Worm (Caenorhabditis elegans) whole organism, late embryonic: Measurements from ENCODE around the gene C04C11.25.

ENCODE experiments used
- F13H6.1 ChIP-seq: sonication (generic microtip); optimal IDR thresholded peaks from 2 replicates; lab custom pipeline; 2016; ENCODE audit warnings: missing genetic modification characterization, missing compliant biosample characterization
- K02D7.2 ChIP-seq: sonication (generic microtip); optimal IDR thresholded peaks from 2 replicates; lab custom pipeline; 2017; ENCODE audit warnings: mild to moderate bottlenecking, missing genetic modification characterization, missing compliant biosample characterization
- K09A11.1 ChIP-seq: sonication (generic microtip); optimal IDR thresholded peaks from 2 replicates; lab custom pipeline; 2017; ENCODE audit warnings: antibody characterized with exemption, mild to moderate bottlenecking, missing genetic modification characterization, missing compliant biosample characterization; ENCODE audit not compliant: insufficient read depth
- T23F11.4 ChIP-seq: fragments of 200-800 bp; sonication (Bioruptor generic); optimal IDR thresholded peaks from 2 replicates; lab custom pipeline; 2018; ENCODE audit warnings: mild to moderate bottlenecking, missing genetic modification characterization, missing compliant biosample characterization
- Y22D7AL.16 ChIP-seq: sonication (generic microtip); optimal IDR thresholded peaks from 2 replicates; lab custom pipeline; 2016; ENCODE audit warnings: missing genetic modification characterization, missing compliant biosample characterization
- ahr-1 ChIP-seq: sonication (generic microtip); optimal IDR thresholded peaks from 2 replicates; lab custom pipeline; 2016; ENCODE audit warnings: missing genetic modification characterization, missing compliant biosample characterization
- ama-1 ChIP-seq: fragments of 150-350 bp; optimal IDR thresholded peaks from 2 replicates; lab custom pipeline; 2014
- ceh-14 ChIP-seq: sonication (generic microtip); optimal IDR thresholded peaks from 2 replicates; lab custom pipeline; 2016; ENCODE audit warnings: missing genotype, missing genetic modification characterization, missing compliant biosample characterization
- ceh-18 ChIP-seq: sonication (generic microtip); optimal IDR thresholded peaks from 2 replicates; lab custom pipeline; 2016; ENCODE audit warnings: missing genetic modification characterization, missing compliant biosample characterization
- ceh-2 ChIP-seq: sonication (generic microtip); optimal IDR thresholded peaks from 2 replicates; lab custom pipeline; 2016; ENCODE audit warnings: missing genotype, missing genetic modification characterization, missing compliant biosample characterization
- ceh-22 ChIP-seq: sonication (generic microtip); optimal IDR thresholded peaks from 2 replicates; lab custom pipeline; 2017; ENCODE audit warnings: missing biosample characterization, missing genetic modification characterization
- ceh-30 ChIP-seq: fragments of 150-350 bp; optimal IDR thresholded peaks from 2 replicates; lab custom pipeline; 2014; ENCODE audit warnings: missing biosample characterization, missing genetic modification characterization
- ceh-31 ChIP-seq: sonication (generic microtip); optimal IDR thresholded peaks from 2 replicates; lab custom pipeline; 2016; ENCODE audit warnings: missing genetic modification characterization, missing compliant biosample characterization
- ceh-34 ChIP-seq: sonication (generic microtip); optimal IDR thresholded peaks from 2 replicates; lab custom pipeline; 2016; ENCODE audit warnings: mild to moderate bottlenecking, missing genetic modification characterization, missing compliant biosample characterization
- ceh-45 ChIP-seq: fragments of 200-800 bp; sonication (Bioruptor generic); IDR thresholded peaks from 2 replicates; pipeline ENCODE4 v1.3.6; 2022; ENCODE audit warnings: missing genetic modification reagents, missing genetic modification characterization, missing compliant biosample characterization
- ceh-6 ChIP-seq: fragments of 200-800 bp; sonication (Bioruptor generic); optimal IDR thresholded peaks from 2 replicates; lab custom pipeline; 2018; ENCODE audit warnings: mild to moderate bottlenecking, missing genetic modification characterization, missing compliant biosample characterization
- ceh-9 ChIP-seq: sonication (generic microtip); optimal IDR thresholded peaks from 2 replicates; lab custom pipeline; 2016; ENCODE audit warnings: mild to moderate bottlenecking, missing genetic modification characterization, inconsistent platforms, missing compliant biosample characterization
- che-1 ChIP-seq: sonication (generic microtip); optimal IDR thresholded peaks from 2 replicates; lab custom pipeline; 2016; ENCODE audit warnings: mild to moderate bottlenecking, missing genetic modification characterization, missing compliant biosample characterization
- dve-1 ChIP-seq: sonication (generic microtip); optimal IDR thresholded peaks from 2 replicates; lab custom pipeline; 2017; ENCODE audit warnings: antibody characterized with exemption, mild to moderate bottlenecking, missing genetic modification characterization, missing compliant biosample characterization
- elt-2 ChIP-seq: sonication (generic microtip); optimal IDR thresholded peaks from 2 replicates; lab custom pipeline; 2016; ENCODE audit warnings: missing genetic modification reagents, missing genetic modification characterization, missing compliant biosample characterization
- elt-4 ChIP-seq: sonication (generic microtip); optimal IDR thresholded peaks from 2 replicates; lab custom pipeline; 2016; ENCODE audit warnings: missing genetic modification characterization, missing compliant biosample characterization
- ets-4 ChIP-seq: sonication (generic microtip); optimal IDR thresholded peaks from 2 replicates; lab custom pipeline; 2016; ENCODE audit warnings: missing genetic modification characterization, missing compliant biosample characterization
- eyg-1 ChIP-seq: sonication (generic microtip); optimal IDR thresholded peaks from 2 replicates; lab custom pipeline; 2016; ENCODE audit warnings: missing genotype, missing genetic modification characterization, missing compliant biosample characterization
- fax-1 ChIP-seq: sonication (generic microtip); optimal IDR thresholded peaks from 2 replicates; lab custom pipeline; 2016; ENCODE audit warnings: missing genotype, missing genetic modification characterization, missing compliant biosample characterization
- fkh-6 ChIP-seq: sonication (generic microtip); optimal IDR thresholded peaks from 2 replicates; lab custom pipeline; 2016; ENCODE audit warnings: missing genetic modification characterization, missing compliant biosample characterization
- hlh-13 ChIP-seq: fragments of 200-800 bp; sonication (Bioruptor generic); optimal IDR thresholded peaks from 2 replicates; lab custom pipeline; 2018; ENCODE audit warnings: mild to moderate bottlenecking, missing genetic modification characterization, missing compliant biosample characterization
- hlh-15 ChIP-seq: sonication (generic microtip); optimal IDR thresholded peaks from 2 replicates; lab custom pipeline; 2016; ENCODE audit warnings: missing genetic modification characterization, missing compliant biosample characterization
- hlh-30 ChIP-seq: sonication (generic microtip); optimal IDR thresholded peaks from 2 replicates; lab custom pipeline; 2017; ENCODE audit warnings: antibody characterized with exemption, missing genetic modification characterization, missing compliant biosample characterization; ENCODE audit not compliant: insufficient read depth
- hlh-6 ChIP-seq: sonication (generic microtip); optimal IDR thresholded peaks from 2 replicates; lab custom pipeline; 2016; ENCODE audit warnings: missing genotype, missing genetic modification characterization, missing compliant biosample characterization
- hlh-8 ChIP-seq: sonication (generic microtip); optimal IDR thresholded peaks from 2 replicates; lab custom pipeline; 2016; ENCODE audit warnings: missing genotype, missing genetic modification characterization, missing compliant biosample characterization
- lim-6 ChIP-seq: sonication (generic microtip); optimal IDR thresholded peaks from 2 replicates; lab custom pipeline; 2016; ENCODE audit warnings: missing genetic modification characterization, missing compliant biosample characterization
- lin-11 ChIP-seq: fragments of 200-800 bp; sonication (Bioruptor generic); optimal IDR thresholded peaks from 2 replicates; lab custom pipeline; 2018; ENCODE audit warnings: mild to moderate bottlenecking, missing genetic modification characterization, missing compliant biosample characterization
- madf-2 ChIP-seq: sonication (generic microtip); optimal IDR thresholded peaks from 2 replicates; lab custom pipeline; 2017; ENCODE audit warnings: missing genetic modification characterization, missing compliant biosample characterization
- nfya-1 ChIP-seq: sonication (generic microtip); optimal IDR thresholded peaks from 2 replicates; lab custom pipeline; 2017; ENCODE audit warnings: missing genetic modification characterization, mild to moderate bottlenecking, missing compliant biosample characterization, antibody characterized with exemption, moderate library complexity
- nhr-232 ChIP-seq: sonication (generic microtip); optimal IDR thresholded peaks from 2 replicates; lab custom pipeline; 2016; ENCODE audit warnings: missing genetic modification characterization, missing compliant biosample characterization
- pag-3 ChIP-seq: sonication (generic microtip); optimal IDR thresholded peaks from 2 replicates; lab custom pipeline; 2016; ENCODE audit warnings: missing compliant biosample characterization, missing genetic modification characterization, borderline replicate concordance
- pat-9 ChIP-seq: fragments of 200-800 bp; sonication (Bioruptor generic); optimal IDR thresholded peaks from 2 replicates; lab custom pipeline; 2018; ENCODE audit warnings: mild to moderate bottlenecking, missing genetic modification characterization, moderate library complexity, missing compliant biosample characterization
- pax-1 ChIP-seq: fragments of 150-350 bp; optimal IDR thresholded peaks from 2 replicates; lab custom pipeline; 2014; ENCODE audit warnings: missing biosample characterization, missing genetic modification characterization
- pha-4 ChIP-seq: fragments of 150-350 bp; optimal IDR thresholded peaks from 2 replicates; lab custom pipeline; 2018; ENCODE audit warnings: missing biosample characterization, missing genetic modification reagents, missing genetic modification characterization
- pros-1 ChIP-seq: fragments of 150-350 bp; optimal IDR thresholded peaks from 2 replicates; lab custom pipeline; 2014; ENCODE audit warnings: missing biosample characterization, missing genetic modification reagents, missing genetic modification characterization
- ref-2 ChIP-seq: sonication (generic microtip); optimal IDR thresholded peaks from 2 replicates; lab custom pipeline; 2016; ENCODE audit warnings: missing genetic modification characterization, missing compliant biosample characterization
- sdc-2 ChIP-seq: sonication (generic microtip); optimal IDR thresholded peaks from 2 replicates; lab custom pipeline; 2016; ENCODE audit warnings: missing genotype, missing genetic modification characterization, missing compliant biosample characterization
- sox-2 ChIP-seq: fragments of 200-800 bp; sonication (Bioruptor generic); IDR thresholded peaks from 2 replicates; pipeline ENCODE4 v1.3.6; 2022; ENCODE audit warnings: missing genetic modification reagents, missing genetic modification characterization, missing compliant biosample characterization
- syd-9 ChIP-seq: sonication (generic microtip); optimal IDR thresholded peaks from 2 replicates; lab custom pipeline; 2016; ENCODE audit warnings: mild to moderate bottlenecking, missing genetic modification characterization, moderate library complexity, missing compliant biosample characterization
- tbx-2 ChIP-seq: sonication (generic microtip); optimal IDR thresholded peaks from 2 replicates; lab custom pipeline; 2016; ENCODE audit warnings: missing genetic modification characterization, missing compliant biosample characterization
- tbx-7 ChIP-seq: sonication (generic microtip); optimal IDR thresholded peaks from 2 replicates; lab custom pipeline; 2016; ENCODE audit warnings: missing genotype, missing genetic modification characterization, missing compliant biosample characterization
- unc-3 ChIP-seq, 2 experiments: fragments of 200-800 bp in 1 of 2; sonication (Bioruptor generic) in 1 of 2; sonication (generic microtip) in 1 of 2; conservative IDR thresholded peaks in 1 of 2; optimal IDR thresholded peaks in 1 of 2; 2 replicates each; pipeline versions ENCODE4 v1.3.6 to Lab custom; 2016 to 2022; ENCODE audit warnings: missing compliant biosample characterization in 2 of 2, missing genetic modification characterization in 2 of 2, missing genetic modification reagents in 1 of 2
- unc-86 ChIP-seq: sonication (generic microtip); optimal IDR thresholded peaks from 2 replicates; lab custom pipeline; 2016; ENCODE audit warnings: missing genetic modification characterization, missing compliant biosample characterization
- zip-5 ChIP-seq: sonication (generic microtip); optimal IDR thresholded peaks from 2 replicates; lab custom pipeline; 2016; ENCODE audit warnings: missing genetic modification characterization, missing compliant biosample characterization
- ztf-16 ChIP-seq: sonication (generic microtip); optimal IDR thresholded peaks from 2 replicates; lab custom pipeline; 2017; ENCODE audit warnings: missing genetic modification characterization, missing compliant biosample characterization

The C04C11.25 gene

DNA sequence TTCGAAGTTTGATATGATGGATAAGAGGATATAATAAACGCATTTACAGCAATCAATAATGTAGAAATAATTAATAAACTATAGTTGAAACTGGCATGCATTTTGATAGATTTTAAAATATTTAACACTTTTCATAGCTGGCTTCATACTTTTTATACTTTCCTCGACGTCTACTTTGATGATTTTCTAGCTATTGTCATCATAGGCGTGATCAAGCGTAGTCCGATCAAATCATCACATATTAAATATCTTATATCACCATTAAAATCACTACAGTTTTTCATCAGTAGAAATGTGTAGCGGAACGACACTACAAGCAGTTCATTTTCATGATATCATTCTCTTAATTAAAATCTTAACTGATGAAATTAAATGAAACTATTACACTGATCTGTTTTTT lies at the start of gene C04C11.25:
C04C11.25 (minus strand) TSS at position 101 of the 400 bp plus-strand sequence.
- TF ChIP-seq ahr-1 (tag; lab: Kevin White, UChicago), result no peak
- TF ChIP-seq ceh-45 (GFP tag; lab: Robert Waterston, UW), result no peak
- no peak for TF ChIP-seq hlh-13 (GFP tag; lab: Kevin White, UChicago)
- TF ChIP-seq ztf-16 (tag; lab: Kevin White, UChicago), result no peak
- no peak for TF ChIP-seq madf-2 (tag; lab: Kevin White, UChicago)
- TF ChIP-seq hlh-15 (tag; lab: Kevin White, UChicago), result no peak

DNA sequence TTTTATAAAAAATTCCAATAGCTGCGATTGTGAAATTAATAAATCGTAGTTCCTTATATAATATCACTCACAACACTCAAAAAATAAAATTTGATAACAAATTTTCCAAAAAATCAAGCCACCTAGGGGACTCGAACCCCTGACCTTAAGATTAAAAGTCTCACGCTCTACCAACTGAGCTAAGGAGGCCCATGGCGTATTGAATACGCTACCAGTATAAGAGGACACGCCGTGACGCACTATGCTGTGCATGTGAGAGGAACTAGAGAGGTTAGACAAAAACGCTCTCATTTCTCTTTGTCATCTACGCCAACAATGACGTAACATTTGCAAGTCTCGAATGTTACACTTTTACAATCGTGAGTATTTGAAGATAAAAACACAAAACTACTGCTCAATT lies 48.6 kb upstream of the C04C11.25 start:
- TF ChIP-seq ceh-31 (tag; lab: Kevin White, UChicago) (peak; percentile 89), sdc-2 (tag; lab: Kevin White, UChicago) (peak; percentile 91), elt-4 (no peak), ceh-34 (peak; percentile 95), nhr-232 (tag; lab: Kevin White, UChicago) (peak; percentile 91), hlh-6 (peak; percentile 96), pax-1 (no peak), hlh-8 (tag; lab: Kevin White, UChicago) (peak; percentile 81), dve-1 (tag; lab: Kevin White, UChicago) (peak; percentile 91), fkh-6 (tag; lab: Kevin White, UChicago) (peak; percentile 91), pag-3 (peak; percentile 89), ets-4 (tag; lab: Kevin White, UChicago) (peak; percentile 46), eyg-1 (tag; lab: Kevin White, UChicago) (peak; percentile 92), syd-9 (peak; percentile 91), elt-2 (tag; lab: Kevin White, UChicago) (peak; percentile 98), zip-5 (peak; percentile 80), nfya-1 (tag; lab: Kevin White, UChicago) (peak; percentile 81), F13H6.1 (peak; percentile 91), K02D7.2 (tag; lab: Kevin White, UChicago) (peak; percentile 87), pha-4 (tag; lab: Kevin White, UChicago) (no peak), ceh-6 (peak; percentile 91), ceh-30 (tag; lab: Kevin White, UChicago) (peak; percentile 57), T23F11.4 (peak; percentile 87), Y22D7AL.16 (tag; lab: Kevin White, UChicago) (peak; percentile 88), ceh-14 (tag; lab: Kevin White, UChicago) (peak; percentile 90), hlh-13 (GFP tag; lab: Kevin White, UChicago) (peak; percentile 81), sox-2 (peak; percentile 94), ceh-2 (peak; percentile 82), che-1 (peak; percentile 92), pat-9 (tag; lab: Kevin White, UChicago) (peak; percentile 95), unc-86 (tag; lab: Kevin White, UChicago) (peak; percentile 90), ama-1 (lab: Kevin White, UChicago) (peak; percentile 61), ceh-22 (no peak), ceh-18 (tag; lab: Kevin White, UChicago) (peak; percentile 94), tbx-7 (tag; lab: Kevin White, UChicago) (peak; percentile 67), pros-1 (peak; percentile 50), ztf-16 (tag; lab: Kevin White, UChicago) (peak; percentile 89), ceh-9 (tag; lab: Kevin White, UChicago) (peak; percentile 94), K09A11.1 (peak; percentile 86), ref-2 (tag; lab: Kevin White, UChicago) (peak; percentile 93), ceh-45 (GFP tag; lab: Robert Waterston, UW) (peak; percentile 89), lim-6 (tag; lab: Kevin White, UChicago) (peak; percentile 88), madf-2 (tag; lab: Kevin White, UChicago) (peak; percentile 95), unc-3 (GFP tag; conservative IDR thresholded peaks at IDR 0.05; lab: Robert Waterston, UW) (peak; percentile 94), unc-3 (tag; optimal IDR thresholded peaks at IDR 0.05; lab: Kevin White, UChicago) (peak; percentile 91), fax-1 (tag; lab: Kevin White, UChicago) (peak; percentile 90), hlh-30 (tag; lab: Kevin White, UChicago) (peak; percentile 81), lin-11 (tag; lab: Kevin White, UChicago) (peak; percentile 91), tbx-2 (tag; lab: Kevin White, UChicago) (peak; percentile 92)
